Fruit fly (Drosophila melanogaster) S2 (cell line): ENCODE data around the gene Rala.

Experiments
- CG8478 ChIP-seq: fragments of >200 bp; optimal IDR thresholded peaks from 2 replicates; lab custom pipeline; 2018
- CTCF ChIP-seq, 2 experiments: fragments of >200 bp; optimal IDR thresholded peaks; 2 replicates each; lab custom pipeline; 2018

dm6 chrX:3677847-3678411, 41.5 kb downstream of the Rala start:
- TF ChIP-seq CG8478 (lab: Kevin White, UChicago) = no peak
- no peak for TF ChIP-seq CTCF (optimal IDR thresholded peaks at IDR 0.05; lab: Kevin White, UChicago)
